Fruit fly (Drosophila melanogaster) whole organism, wandering third instar larva: ENCODE data around the gene Tbcd.
A peak's percentile ranks its signal among the peaks of the same experiment; 100 is the strongest.

Experiments used
- Abd-B ChIP-seq: fragments of >200 bp; optimal IDR thresholded peaks from 2 replicates; lab custom pipeline; 2017; ENCODE audit warnings: missing biosample characterization, missing genetic modification characterization
- CG32264 ChIP-seq: fragments of 200-800 bp; sonication (Bioruptor generic); optimal IDR thresholded peaks from 2 replicates; lab custom pipeline; 2016; ENCODE audit warnings: missing biosample characterization, missing genetic modification characterization
- CG9705 ChIP-seq: fragments of 200-800 bp; sonication (Bioruptor generic); optimal IDR thresholded peaks from 2 replicates; lab custom pipeline; 2018; ENCODE audit warnings: missing biosample characterization, mild to moderate bottlenecking, missing genetic modification characterization
- CrebA ChIP-seq: fragments of 200-800 bp; sonication (Bioruptor generic); optimal IDR thresholded peaks from 2 replicates; lab custom pipeline; 2016; ENCODE audit warnings: missing biosample characterization, mild to moderate bottlenecking, missing genetic modification characterization, borderline replicate concordance
- Dfd ChIP-seq: fragments of >200 bp; optimal IDR thresholded peaks from 2 replicates; lab custom pipeline; 2017; ENCODE audit warnings: missing biosample characterization, missing genetic modification characterization
- Dif ChIP-seq: fragments of 200-275, 200-300 bp; sonication (Bioruptor generic); optimal IDR thresholded peaks from 2 replicates; lab custom pipeline; 2018; ENCODE audit warnings: missing biosample characterization, missing genetic modification characterization; ENCODE audit not compliant: partially characterized antibody
- GATAd ChIP-seq: sonication (Bioruptor generic); optimal IDR thresholded peaks from 2 replicates; lab custom pipeline; 2016; ENCODE audit warnings: missing biosample characterization, missing genetic modification characterization
- HLH106 ChIP-seq: fragments of 200-800 bp; optimal IDR thresholded peaks from 3 replicates; lab custom pipeline; 2019; ENCODE audit warnings: missing biosample characterization, mild to moderate bottlenecking, missing genetic modification characterization, moderate library complexity
- Hnf4 ChIP-seq: fragments of 200-800 bp; sonication (Bioruptor generic); optimal IDR thresholded peaks from 2 replicates; lab custom pipeline; 2016; ENCODE audit warnings: missing biosample characterization, mild to moderate bottlenecking, missing genetic modification characterization
- Hr78 ChIP-seq: fragments of >200 bp; optimal IDR thresholded peaks from 2 replicates; lab custom pipeline; 2017; ENCODE audit warnings: missing biosample characterization, missing genetic modification characterization
- Hr83 ChIP-seq: fragments of 200-300 bp; sonication (Bioruptor generic); optimal IDR thresholded peaks from 2 replicates; lab custom pipeline; 2016; ENCODE audit warnings: missing biosample characterization, mild to moderate bottlenecking, missing genetic modification characterization, moderate library complexity; ENCODE audit not compliant: poor library complexity, severe bottlenecking
- Jra ChIP-seq: sonication (Bioruptor generic); optimal IDR thresholded peaks from 2 replicates; lab custom pipeline; 2016; ENCODE audit warnings: missing biosample characterization, missing genetic modification characterization
- Mio ChIP-seq: sonication (Bioruptor generic); optimal IDR thresholded peaks from 2 replicates; lab custom pipeline; 2016; ENCODE audit warnings: missing biosample characterization, missing genetic modification characterization
- Myc ChIP-seq: fragments of >200 bp; optimal IDR thresholded peaks from 2 replicates; lab custom pipeline; 2017
- N ChIP-seq: fragments of >200 bp; optimal IDR thresholded peaks from 2 replicates; lab custom pipeline; 2018; ENCODE audit warnings: missing biosample characterization, missing external identifiers, missing genetic modification characterization
- OdsH ChIP-seq: fragments of 200-800 bp; sonication (Bioruptor generic); optimal IDR thresholded peaks from 2 replicates; lab custom pipeline; 2016; ENCODE audit warnings: missing biosample characterization, mild to moderate bottlenecking, missing genetic modification characterization
- Rel ChIP-seq, 2 experiments: fragments of 200-800 bp; sonication (Bioruptor generic) in 1 of 2; optimal IDR thresholded peaks; 2 replicates in 1 of 2; 3 replicates in 1 of 2; lab custom pipeline; 2016 to 2019; ENCODE audit warnings: mild to moderate bottlenecking in 2 of 2, missing biosample characterization in 2 of 2, missing genetic modification characterization in 2 of 2, moderate library complexity in 1 of 2
- Sp1 ChIP-seq: fragments of 200-800 bp; sonication (Bioruptor generic); optimal IDR thresholded peaks from 3 replicates; lab custom pipeline; 2019; ENCODE audit warnings: missing biosample characterization, mild to moderate bottlenecking, missing genetic modification characterization, moderate library complexity
- Vsx2 ChIP-seq: fragments of 200-300, 225-300 bp; sonication (Bioruptor generic); optimal IDR thresholded peaks from 2 replicates; lab custom pipeline; 2018; ENCODE audit warnings: missing biosample characterization, missing genetic modification characterization; ENCODE audit not compliant: partially characterized antibody
- br ChIP-seq: fragments of 200-800 bp; sonication (Bioruptor generic); optimal IDR thresholded peaks from 2 replicates; lab custom pipeline; 2016; ENCODE audit warnings: missing biosample characterization, missing genetic modification characterization
- brk ChIP-seq: fragments of 200-800 bp; sonication (Bioruptor generic); optimal IDR thresholded peaks from 2 replicates; lab custom pipeline; 2016; ENCODE audit warnings: missing biosample characterization, mild to moderate bottlenecking, missing genetic modification characterization
- dl ChIP-seq, 2 experiments: fragments of 175-275, 200-275 bp in 1 of 2; fragments of 200-275 bp in 1 of 2; sonication (Bioruptor generic); optimal IDR thresholded peaks; lab custom pipeline; 2018; ENCODE audit warnings: mild to moderate bottlenecking in 2 of 2, missing biosample characterization in 2 of 2, missing genetic modification characterization in 2 of 2, moderate library complexity in 2 of 2; ENCODE audit not compliant: partially characterized antibody in 2 of 2, insufficient read depth in 1 of 2
- dmrt93B ChIP-seq: fragments of 200-800 bp; sonication (Bioruptor generic); optimal IDR thresholded peaks from 2 replicates; lab custom pipeline; 2018; ENCODE audit warnings: missing biosample characterization, mild to moderate bottlenecking, missing genetic modification characterization
- dsf ChIP-seq: sonication (Bioruptor generic); optimal IDR thresholded peaks from 2 replicates; lab custom pipeline; 2016; ENCODE audit warnings: missing biosample characterization, missing genetic modification characterization, borderline replicate concordance
- ey ChIP-seq: fragments of 200-800 bp; sonication (Bioruptor generic); optimal IDR thresholded peaks from 2 replicates; lab custom pipeline; 2016; ENCODE audit warnings: missing biosample characterization, missing genetic modification characterization
- foxo ChIP-seq, 2 experiments: fragments of 200-800 bp; sonication (Bioruptor generic); optimal IDR thresholded peaks; 2 replicates in 1 of 2; 3 replicates in 1 of 2; lab custom pipeline; 2016 to 2017; ENCODE audit warnings: missing biosample characterization in 2 of 2, missing genetic modification characterization in 2 of 2
- fru ChIP-seq: fragments of 200-800 bp; sonication (Bioruptor generic); optimal IDR thresholded peaks from 3 replicates; lab custom pipeline; 2016; ENCODE audit warnings: missing biosample characterization, mild to moderate bottlenecking, missing genetic modification characterization
- h ChIP-seq: fragments of 200-800 bp; sonication (Bioruptor generic); optimal IDR thresholded peaks from 3 replicates; lab custom pipeline; 2016; ENCODE audit warnings: missing biosample characterization, mild to moderate bottlenecking, missing genetic modification characterization
- jim ChIP-seq: fragments of 175-275, 200-325 bp; sonication (Bioruptor generic); optimal IDR thresholded peaks from 2 replicates; lab custom pipeline; 2016; ENCODE audit warnings: missing biosample characterization, mild to moderate bottlenecking, missing genetic modification characterization
- lola ChIP-seq: fragments of >200 bp; optimal IDR thresholded peaks from 2 replicates; lab custom pipeline; 2017; ENCODE audit warnings: missing biosample characterization, missing genetic modification characterization
- pan ChIP-seq: fragments of >200 bp; optimal IDR thresholded peaks from 2 replicates; lab custom pipeline; 2017
- psq ChIP-seq: fragments of 200-800 bp; sonication (Bioruptor generic); optimal IDR thresholded peaks from 3 replicates; lab custom pipeline; 2017; ENCODE audit warnings: missing biosample characterization, mild to moderate bottlenecking, missing genetic modification characterization, moderate library complexity
- rgr ChIP-seq: fragments of 200-800 bp; sonication (Bioruptor generic); optimal IDR thresholded peaks from 3 replicates; lab custom pipeline; 2016; ENCODE audit warnings: missing biosample characterization, mild to moderate bottlenecking, missing genetic modification characterization
- sage ChIP-seq: fragments of 200-800 bp; sonication (Bioruptor generic); optimal IDR thresholded peaks from 2 replicates; lab custom pipeline; 2016; ENCODE audit warnings: missing biosample characterization, mild to moderate bottlenecking, missing genetic modification characterization
- sv ChIP-seq: fragments of 200-800 bp; sonication (Bioruptor generic); optimal IDR thresholded peaks from 3 replicates; lab custom pipeline; 2016; ENCODE audit warnings: missing biosample characterization, missing genetic modification characterization
- tai ChIP-seq: sonication (Bioruptor generic); optimal IDR thresholded peaks from 2 replicates; lab custom pipeline; 2016; ENCODE audit warnings: missing biosample characterization, missing genetic modification characterization
- usp ChIP-seq: fragments of >200 bp; optimal IDR thresholded peaks from 2 replicates; lab custom pipeline; 2017; ENCODE audit warnings: missing biosample characterization, missing genetic modification characterization
- woc ChIP-seq: sonication (Bioruptor generic); optimal IDR thresholded peaks from 2 replicates; lab custom pipeline; 2016; ENCODE audit warnings: missing biosample characterization, mild to moderate bottlenecking, missing genetic modification characterization

Gene Tbcd

dm6 chr2L:2110350-2110888 is 36.9 kb upstream of the Tbcd start:
- TF ChIP-seq dsf (GFP tag; lab: Kevin White, UChicago): no peak
- TF ChIP-seq Hr83: no peak
- TF ChIP-seq sv (GFP tag; lab: Kevin White, UChicago): no peak
- TF ChIP-seq Myc (lab: Kevin White, UChicago): peak; percentile 41
- TF ChIP-seq Dfd (GFP tag; lab: Kevin White, UChicago): no peak
- no peak for TF ChIP-seq brk (GFP tag; lab: Kevin White, UChicago)

- TF ChIP-seq h: no peak
- TF ChIP-seq Mio (GFP tag; lab: Kevin White, UChicago): no peak
- no peak for TF ChIP-seq br (GFP tag; lab: Kevin White, UChicago)
- no peak for TF ChIP-seq Jra (GFP tag; lab: Kevin White, UChicago)
- no peak for TF ChIP-seq brk (GFP tag; lab: Kevin White, UChicago)
- TF ChIP-seq ey: no peak
- TF ChIP-seq pan (lab: Kevin White, UChicago): no peak
- no peak for TF ChIP-seq Myc (lab: Kevin White, UChicago)
- no peak for TF ChIP-seq jim (GFP tag; lab: Kevin White, UChicago)
- no peak for TF ChIP-seq foxo (GFP tag; optimal IDR thresholded peaks at IDR 0.05; lab: Kevin White, UChicago)
- no peak for TF ChIP-seq Abd-B
- no peak for TF ChIP-seq rgr
- TF ChIP-seq dl (GFP tag; optimal IDR thresholded peaks at IDR 0.05; lab: Kevin White, UChicago; ENCODE audit: insufficient read depth in 1 of 2, partially characterized antibody in 2 of 2): no peak
- no peak for TF ChIP-seq lola (GFP tag; lab: Kevin White, UChicago)
These were observed 18.2 kb upstream of the Tbcd start, which contains the start of gene CG4259 for dm6 chr2L:2129137-2129536. CG4259 (minus strand) TSS chr2L:2129237.

DNA sequence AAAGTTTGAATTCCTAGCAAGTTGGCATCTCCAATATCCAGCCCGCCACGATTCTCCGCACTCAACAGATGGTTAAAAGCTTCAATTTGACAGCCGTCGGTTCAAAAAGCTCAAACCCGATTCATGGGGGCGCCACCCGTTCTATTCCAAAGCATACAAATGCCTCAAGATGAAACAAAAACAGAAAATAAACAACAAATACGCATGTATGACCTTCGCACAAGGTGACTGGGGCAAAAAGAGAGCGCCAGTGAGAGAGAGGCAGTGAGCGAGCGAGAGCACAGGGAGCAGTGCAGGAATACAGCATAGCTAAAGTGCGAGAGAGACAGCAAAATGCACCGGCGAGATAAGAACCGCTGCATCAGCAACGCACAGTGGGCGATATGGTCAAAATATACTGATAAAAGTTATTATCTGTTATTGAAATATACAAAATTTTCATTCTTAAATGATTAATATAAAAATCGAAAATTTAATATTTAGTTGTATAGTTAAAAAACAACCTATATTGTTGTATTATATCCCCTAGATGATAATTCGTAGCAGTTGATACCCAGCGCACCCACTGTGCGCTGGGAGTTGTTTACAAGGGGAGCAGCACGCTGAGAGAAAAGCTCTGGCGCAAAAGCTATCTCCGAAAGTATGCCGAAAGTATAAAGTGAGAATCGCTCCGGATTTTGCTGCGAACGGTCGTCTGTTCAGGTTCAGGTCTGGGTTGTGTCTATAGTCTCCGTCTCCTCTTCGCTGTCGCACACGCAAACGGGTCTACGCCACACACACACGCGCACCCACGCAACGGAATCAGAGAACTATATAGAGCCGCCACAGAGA is 16.9 kb upstream of the Tbcd start, which contains the start of gene Glyp:
Gene Glyp, plus strand, starts transcription at position 657 of the 831 bp plus-strand sequence.
- no peak for TF ChIP-seq Hr78 (GFP tag; lab: Kevin White, UChicago)
- peak; percentile 95 to 97 for TF ChIP-seq dl (GFP tag; optimal IDR thresholded peaks at IDR 0.05; lab: Kevin White, UChicago; ENCODE audit: insufficient read depth in 1 of 2, partially characterized antibody in 2 of 2)
- TF ChIP-seq Rel (GFP tag; optimal IDR thresholded peaks at IDR 0.05; lab: Kevin White, UChicago): peak; percentile 98
- TF ChIP-seq Rel (tag; optimal IDR thresholded peaks at IDR 0.05; lab: Kevin White, UChicago): peak; percentile 89
- peak; percentile 94 for TF ChIP-seq br (GFP tag; lab: Kevin White, UChicago)
- TF ChIP-seq CG32264: peak; percentile 77
- peak; percentile 91 for TF ChIP-seq ey
- TF ChIP-seq pan (lab: Kevin White, UChicago): no peak
- peak; percentile 99 for TF ChIP-seq Dif (GFP tag; lab: Kevin White, UChicago)
- TF ChIP-seq tai (GFP tag; lab: Kevin White, UChicago): no peak
- peak; percentile 95 for TF ChIP-seq sv (GFP tag; lab: Kevin White, UChicago)
- TF ChIP-seq foxo (GFP tag; optimal IDR thresholded peaks at IDR 0.05; lab: Kevin White, UChicago): peak; percentile 79 to 99
- TF ChIP-seq psq (GFP tag; lab: Kevin White, UChicago): peak; percentile 96
- TF ChIP-seq Abd-B: no peak
- peak; percentile 94 for TF ChIP-seq dmrt93B (GFP tag; lab: Kevin White, UChicago)
- no peak for TF ChIP-seq usp (GFP tag; lab: Kevin White, UChicago)
- no peak for TF ChIP-seq lola (GFP tag; lab: Kevin White, UChicago)
- TF ChIP-seq HLH106 (tag; lab: Kevin White, UChicago): peak; percentile 98
- peak; percentile 62 for TF ChIP-seq GATAd
- peak; percentile 99 for TF ChIP-seq Sp1
- no peak for TF ChIP-seq Myc (lab: Kevin White, UChicago)
- TF ChIP-seq brk (GFP tag; lab: Kevin White, UChicago): peak; percentile 96
- peak; percentile 98 for TF ChIP-seq rgr
- TF ChIP-seq h: peak; percentile 97
- no peak for TF ChIP-seq N (GFP tag; lab: Kevin White, UChicago)
- peak; percentile 97 for TF ChIP-seq fru (GFP tag; lab: Kevin White, UChicago)
- TF ChIP-seq Dfd (GFP tag; lab: Kevin White, UChicago): no peak
- no peak for TF ChIP-seq CrebA (GFP tag; lab: Kevin White, UChicago)
- peak; percentile 62 for TF ChIP-seq jim (GFP tag; lab: Kevin White, UChicago)
- peak; percentile 88 for TF ChIP-seq sage (GFP tag; lab: Kevin White, UChicago)
- TF ChIP-seq Hnf4 (GFP tag; lab: Kevin White, UChicago): peak; percentile 86
- TF ChIP-seq OdsH: peak; percentile 98
- peak; percentile 38 for TF ChIP-seq Mio (GFP tag; lab: Kevin White, UChicago)
- TF ChIP-seq Hr83: peak; percentile 73
- TF ChIP-seq CG9705 (GFP tag; lab: Kevin White, UChicago): peak; percentile 97
- peak; percentile 94 for TF ChIP-seq woc (GFP tag; lab: Kevin White, UChicago)
- TF ChIP-seq Jra (GFP tag; lab: Kevin White, UChicago): peak; percentile 75
- peak; percentile 81 for TF ChIP-seq dsf (GFP tag; lab: Kevin White, UChicago)
- peak; percentile 96 for TF ChIP-seq Vsx2 (GFP tag; lab: Kevin White, UChicago)
